Fruit fly (Drosophila melanogaster): Measurements from ENCODE around the gene Cyp12c1.
A peak's percentile ranks its signal among the peaks of the same experiment; 100 is the strongest.

Cyp12c1 gene

DNA sequence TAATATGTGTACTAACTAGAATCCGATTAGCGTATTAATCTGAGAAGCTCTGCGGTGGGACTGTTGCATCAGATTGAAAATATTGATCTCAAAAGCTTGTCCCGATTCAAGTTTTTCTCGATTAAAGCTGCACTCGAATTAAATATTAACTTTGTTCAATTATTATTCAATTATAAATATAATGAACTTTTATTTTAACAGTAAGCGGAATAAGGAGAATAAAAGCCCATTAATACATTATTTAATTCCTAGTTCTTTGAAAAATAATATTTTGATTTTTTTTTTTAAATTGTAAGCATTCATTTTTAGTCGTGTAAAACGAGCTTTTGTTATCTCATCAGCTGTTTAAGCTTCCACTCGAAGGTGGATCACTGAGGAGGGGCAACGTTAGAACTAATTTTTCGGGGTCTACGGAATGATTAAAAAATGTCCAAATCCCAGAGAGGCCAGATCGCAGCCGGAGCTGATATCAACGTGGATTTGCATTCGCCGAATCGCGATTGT is 10.7 kb downstream of the Cyp12c1 start, which contains the start of the genes GNBP2 and GNBP1 (continued):
- TF ChIP-seq CG6854 (GFP tag; optimal IDR thresholded peaks at IDR 0.05) = peak; percentile 13
- TF ChIP-seq dan (GFP tag; IDR thresholded peaks at IDR 0.05) = no peak
- TF ChIP-seq CG1024 (GFP tag; IDR thresholded peaks at IDR 0.05) = no peak
- no peak for TF ChIP-seq Camta (GFP tag; optimal IDR thresholded peaks at IDR 0.05)
- TF ChIP-seq dmrt99B (tag; optimal IDR thresholded peaks at IDR 0.05) = peak; percentile 78
- no peak; the same call in 1 of the 2 replicates for TF ChIP-seq Ravus (GFP tag; IDR thresholded peaks at IDR 0.05)
- peak; percentile 84 for TF ChIP-seq sens (GFP tag)
- TF ChIP-seq maf-S (GFP tag; optimal IDR thresholded peaks at IDR 0.05) = no peak
- TF ChIP-seq oc (tag; optimal IDR thresholded peaks at IDR 0.05) = no peak
- TF ChIP-seq CG9817 (tag; optimal IDR thresholded peaks at IDR 0.05) = no peak
- TF ChIP-seq CG33557 (GFP tag; optimal IDR thresholded peaks at IDR 0.05) = no peak
- TF ChIP-seq Kr (GFP tag; optimal IDR thresholded peaks at IDR 0.05) = no peak
- no peak; the same call in 1 of the 2 replicates for TF ChIP-seq esg (GFP tag; conservative IDR thresholded peaks at IDR 0.05)
- TF ChIP-seq CG10654 (GFP tag; optimal IDR thresholded peaks at IDR 0.05) = peak; percentile 17
- no peak for TF ChIP-seq CrebB (tag; optimal IDR thresholded peaks at IDR 0.05)
- 0 out of 2 replicates have a peak, but pooled peaks have one; percentile 9 for TF ChIP-seq CG10321 (GFP tag; IDR thresholded peaks at IDR 0.05)
- peak; percentile 75 for TF ChIP-seq Meics (GFP tag; optimal IDR thresholded peaks at IDR 0.05)
- peak; percentile 39 for TF ChIP-seq Abd-B (GFP tag; optimal IDR thresholded peaks at IDR 0.05)
- TF ChIP-seq crp (GFP tag; optimal IDR thresholded peaks at IDR 0.05) = peak in 1 of 2 experiments; percentile 60
- no peak for TF ChIP-seq CTCF (GFP tag; optimal IDR thresholded peaks at IDR 0.05)
- no peak for TF ChIP-seq CG1529 (GFP tag; optimal IDR thresholded peaks at IDR 0.05)
- TF ChIP-seq eyg (GFP tag; optimal IDR thresholded peaks at IDR 0.05) = no peak
- peak; percentile 51 for TF ChIP-seq CG9215 (GFP tag; IDR thresholded peaks at IDR 0.05)
- no peak for TF ChIP-seq CG7928 (GFP tag; optimal IDR thresholded peaks at IDR 0.05)
- no peak for TF ChIP-seq Sry-δ (GFP tag; optimal IDR thresholded peaks at IDR 0.05)
- TF ChIP-seq Tbp (GFP tag; optimal IDR thresholded peaks at IDR 0.05) = no peak
- TF ChIP-seq CG11696 (GFP tag; IDR thresholded peaks at IDR 0.05) = peak; percentile 43; the same call in 1 of the 2 replicates
- TF ChIP-seq tna (GFP tag; IDR thresholded peaks at IDR 0.05; ENCODE audit: partially characterized antibody) = no peak
- no peak for TF ChIP-seq bowl (GFP tag; IDR thresholded peaks at IDR 0.05)
- TF ChIP-seq insv (GFP tag; optimal IDR thresholded peaks at IDR 0.05) = no peak
- peak; percentile 76 for TF ChIP-seq CG31441 (GFP tag; IDR thresholded peaks at IDR 0.05)
- no peak for TF ChIP-seq CG31365 (tag; optimal IDR thresholded peaks at IDR 0.05)
- TF ChIP-seq crol (GFP tag; IDR thresholded peaks at IDR 0.05) = no peak
- no peak for TF ChIP-seq trem (tag; optimal IDR thresholded peaks at IDR 0.05)
- TF ChIP-seq disco-r (GFP tag; optimal IDR thresholded peaks at IDR 0.05) = no peak
- no peak for TF ChIP-seq CG10431 (GFP tag; optimal IDR thresholded peaks at IDR 0.05)
- peak; percentile 51 for TF ChIP-seq CG3281 (GFP tag; optimal IDR thresholded peaks at IDR 0.05)
- no peak for TF ChIP-seq tio (GFP tag; optimal IDR thresholded peaks at IDR 0.05)
- peak; percentile 62 for TF ChIP-seq PHDP (tag; optimal IDR thresholded peaks at IDR 0.05)
- TF ChIP-seq fru (optimal IDR thresholded peaks at IDR 0.05) = no peak
- no peak for TF ChIP-seq CG8944 (GFP tag; optimal IDR thresholded peaks at IDR 0.05)
- TF ChIP-seq Nf-YC (tag; optimal IDR thresholded peaks at IDR 0.05) = no peak
- TF ChIP-seq ewg (GFP tag; optimal IDR thresholded peaks at IDR 0.05) = peak; percentile 11
- TF ChIP-seq otp (GFP tag; IDR thresholded peaks at IDR 0.05) = no peak
- TF ChIP-seq hkb (optimal IDR thresholded peaks at IDR 0.05) = no peak
- peak; percentile 74 for TF ChIP-seq hkb (GFP tag; IDR thresholded peaks at IDR 0.05)
- TF ChIP-seq CG7556 (GFP tag; optimal IDR thresholded peaks at IDR 0.05) = peak; percentile 73
- no peak for TF ChIP-seq lilli (GFP tag; optimal IDR thresholded peaks at IDR 0.05)
- TF ChIP-seq MTF-1 (GFP tag; optimal IDR thresholded peaks at IDR 0.05; ENCODE audit: borderline replicate concordance) = no peak
- TF ChIP-seq ham (GFP tag; IDR thresholded peaks at IDR 0.05) = no peak
- TF ChIP-seq CG8478 (optimal IDR thresholded peaks at IDR 0.05) = no peak
- TF ChIP-seq CG17912 (GFP tag; optimal IDR thresholded peaks at IDR 0.05) = no peak
- 0 out of 3 replicates have a peak, but pooled peaks have one; percentile 18 for TF ChIP-seq croc (GFP tag; conservative IDR thresholded peaks at IDR 0.05)

Data from whole organism, embryonic.